Fruit fly (Drosophila melanogaster) whole organism, wandering third instar larva: Measurements from ENCODE around the gene RYa-R.

Source experiments
- Abd-B ChIP-seq: fragments of >200 bp; optimal IDR thresholded peaks from 2 replicates; lab custom pipeline; 2017; ENCODE audit warnings: missing biosample characterization, missing genetic modification characterization
- CG32264 ChIP-seq: fragments of 200-800 bp; sonication (Bioruptor generic); optimal IDR thresholded peaks from 2 replicates; lab custom pipeline; 2016; ENCODE audit warnings: missing biosample characterization, missing genetic modification characterization
- CrebA ChIP-seq: fragments of 200-800 bp; sonication (Bioruptor generic); optimal IDR thresholded peaks from 2 replicates; lab custom pipeline; 2016; ENCODE audit warnings: missing biosample characterization, mild to moderate bottlenecking, missing genetic modification characterization, borderline replicate concordance
- Dfd ChIP-seq: fragments of >200 bp; optimal IDR thresholded peaks from 2 replicates; lab custom pipeline; 2017; ENCODE audit warnings: missing biosample characterization, missing genetic modification characterization
- Dif ChIP-seq: fragments of 200-275, 200-300 bp; sonication (Bioruptor generic); optimal IDR thresholded peaks from 2 replicates; lab custom pipeline; 2018; ENCODE audit warnings: missing biosample characterization, missing genetic modification characterization; ENCODE audit not compliant: partially characterized antibody
- GATAd ChIP-seq: sonication (Bioruptor generic); optimal IDR thresholded peaks from 2 replicates; lab custom pipeline; 2016; ENCODE audit warnings: missing biosample characterization, missing genetic modification characterization
- HLH106 ChIP-seq: fragments of 200-800 bp; optimal IDR thresholded peaks from 3 replicates; lab custom pipeline; 2019; ENCODE audit warnings: missing biosample characterization, mild to moderate bottlenecking, missing genetic modification characterization, moderate library complexity
- Hnf4 ChIP-seq: fragments of 200-800 bp; sonication (Bioruptor generic); optimal IDR thresholded peaks from 2 replicates; lab custom pipeline; 2016; ENCODE audit warnings: missing biosample characterization, mild to moderate bottlenecking, missing genetic modification characterization
- Hr78 ChIP-seq: fragments of >200 bp; optimal IDR thresholded peaks from 2 replicates; lab custom pipeline; 2017; ENCODE audit warnings: missing biosample characterization, missing genetic modification characterization
- Hr83 ChIP-seq: fragments of 200-300 bp; sonication (Bioruptor generic); optimal IDR thresholded peaks from 2 replicates; lab custom pipeline; 2016; ENCODE audit warnings: missing biosample characterization, mild to moderate bottlenecking, missing genetic modification characterization, moderate library complexity; ENCODE audit not compliant: poor library complexity, severe bottlenecking
- Jra ChIP-seq: sonication (Bioruptor generic); optimal IDR thresholded peaks from 2 replicates; lab custom pipeline; 2016; ENCODE audit warnings: missing biosample characterization, missing genetic modification characterization
- Mio ChIP-seq: sonication (Bioruptor generic); optimal IDR thresholded peaks from 2 replicates; lab custom pipeline; 2016; ENCODE audit warnings: missing biosample characterization, missing genetic modification characterization
- Myc ChIP-seq: fragments of >200 bp; optimal IDR thresholded peaks from 2 replicates; lab custom pipeline; 2017
- N ChIP-seq: fragments of >200 bp; optimal IDR thresholded peaks from 2 replicates; lab custom pipeline; 2018; ENCODE audit warnings: missing biosample characterization, missing external identifiers, missing genetic modification characterization
- OdsH ChIP-seq: fragments of 200-800 bp; sonication (Bioruptor generic); optimal IDR thresholded peaks from 2 replicates; lab custom pipeline; 2016; ENCODE audit warnings: missing biosample characterization, mild to moderate bottlenecking, missing genetic modification characterization
- Rel ChIP-seq, 2 experiments: fragments of 200-800 bp; sonication (Bioruptor generic) in 1 of 2; optimal IDR thresholded peaks; 2 replicates in 1 of 2; 3 replicates in 1 of 2; lab custom pipeline; 2016 to 2019; ENCODE audit warnings: mild to moderate bottlenecking in 2 of 2, missing biosample characterization in 2 of 2, missing genetic modification characterization in 2 of 2, moderate library complexity in 1 of 2
- Sp1 ChIP-seq: fragments of 200-800 bp; sonication (Bioruptor generic); optimal IDR thresholded peaks from 3 replicates; lab custom pipeline; 2019; ENCODE audit warnings: missing biosample characterization, mild to moderate bottlenecking, missing genetic modification characterization, moderate library complexity
- Vsx2 ChIP-seq: fragments of 200-300, 225-300 bp; sonication (Bioruptor generic); optimal IDR thresholded peaks from 2 replicates; lab custom pipeline; 2018; ENCODE audit warnings: missing biosample characterization, missing genetic modification characterization; ENCODE audit not compliant: partially characterized antibody
- br ChIP-seq: fragments of 200-800 bp; sonication (Bioruptor generic); optimal IDR thresholded peaks from 2 replicates; lab custom pipeline; 2016; ENCODE audit warnings: missing biosample characterization, missing genetic modification characterization
- brk ChIP-seq: fragments of 200-800 bp; sonication (Bioruptor generic); optimal IDR thresholded peaks from 2 replicates; lab custom pipeline; 2016; ENCODE audit warnings: missing biosample characterization, mild to moderate bottlenecking, missing genetic modification characterization
- dl ChIP-seq, 2 experiments: fragments of 175-275, 200-275 bp in 1 of 2; fragments of 200-275 bp in 1 of 2; sonication (Bioruptor generic); optimal IDR thresholded peaks; lab custom pipeline; 2018; ENCODE audit warnings: mild to moderate bottlenecking in 2 of 2, missing biosample characterization in 2 of 2, missing genetic modification characterization in 2 of 2, moderate library complexity in 2 of 2; ENCODE audit not compliant: partially characterized antibody in 2 of 2, insufficient read depth in 1 of 2
- dsf ChIP-seq: sonication (Bioruptor generic); optimal IDR thresholded peaks from 2 replicates; lab custom pipeline; 2016; ENCODE audit warnings: missing biosample characterization, missing genetic modification characterization, borderline replicate concordance
- ey ChIP-seq: fragments of 200-800 bp; sonication (Bioruptor generic); optimal IDR thresholded peaks from 2 replicates; lab custom pipeline; 2016; ENCODE audit warnings: missing biosample characterization, missing genetic modification characterization
- foxo ChIP-seq, 2 experiments: fragments of 200-800 bp; sonication (Bioruptor generic); optimal IDR thresholded peaks; 2 replicates in 1 of 2; 3 replicates in 1 of 2; lab custom pipeline; 2016 to 2017; ENCODE audit warnings: missing biosample characterization in 2 of 2, missing genetic modification characterization in 2 of 2
- fru ChIP-seq: fragments of 200-800 bp; sonication (Bioruptor generic); optimal IDR thresholded peaks from 3 replicates; lab custom pipeline; 2016; ENCODE audit warnings: missing biosample characterization, mild to moderate bottlenecking, missing genetic modification characterization
- h ChIP-seq: fragments of 200-800 bp; sonication (Bioruptor generic); optimal IDR thresholded peaks from 3 replicates; lab custom pipeline; 2016; ENCODE audit warnings: missing biosample characterization, mild to moderate bottlenecking, missing genetic modification characterization
- jim ChIP-seq: fragments of 175-275, 200-325 bp; sonication (Bioruptor generic); optimal IDR thresholded peaks from 2 replicates; lab custom pipeline; 2016; ENCODE audit warnings: missing biosample characterization, mild to moderate bottlenecking, missing genetic modification characterization
- lola ChIP-seq: fragments of >200 bp; optimal IDR thresholded peaks from 2 replicates; lab custom pipeline; 2017; ENCODE audit warnings: missing biosample characterization, missing genetic modification characterization
- pan ChIP-seq: fragments of >200 bp; optimal IDR thresholded peaks from 2 replicates; lab custom pipeline; 2017
- psq ChIP-seq: fragments of 200-800 bp; sonication (Bioruptor generic); optimal IDR thresholded peaks from 3 replicates; lab custom pipeline; 2017; ENCODE audit warnings: missing biosample characterization, mild to moderate bottlenecking, missing genetic modification characterization, moderate library complexity
- sage ChIP-seq: fragments of 200-800 bp; sonication (Bioruptor generic); optimal IDR thresholded peaks from 2 replicates; lab custom pipeline; 2016; ENCODE audit warnings: missing biosample characterization, mild to moderate bottlenecking, missing genetic modification characterization
- sv ChIP-seq: fragments of 200-800 bp; sonication (Bioruptor generic); optimal IDR thresholded peaks from 3 replicates; lab custom pipeline; 2016; ENCODE audit warnings: missing biosample characterization, missing genetic modification characterization
- tai ChIP-seq: sonication (Bioruptor generic); optimal IDR thresholded peaks from 2 replicates; lab custom pipeline; 2016; ENCODE audit warnings: missing biosample characterization, missing genetic modification characterization
- usp ChIP-seq: fragments of >200 bp; optimal IDR thresholded peaks from 2 replicates; lab custom pipeline; 2017; ENCODE audit warnings: missing biosample characterization, missing genetic modification characterization
- woc ChIP-seq: sonication (Bioruptor generic); optimal IDR thresholded peaks from 2 replicates; lab custom pipeline; 2016; ENCODE audit warnings: missing biosample characterization, mild to moderate bottlenecking, missing genetic modification characterization

The RYa-R gene

DNA sequence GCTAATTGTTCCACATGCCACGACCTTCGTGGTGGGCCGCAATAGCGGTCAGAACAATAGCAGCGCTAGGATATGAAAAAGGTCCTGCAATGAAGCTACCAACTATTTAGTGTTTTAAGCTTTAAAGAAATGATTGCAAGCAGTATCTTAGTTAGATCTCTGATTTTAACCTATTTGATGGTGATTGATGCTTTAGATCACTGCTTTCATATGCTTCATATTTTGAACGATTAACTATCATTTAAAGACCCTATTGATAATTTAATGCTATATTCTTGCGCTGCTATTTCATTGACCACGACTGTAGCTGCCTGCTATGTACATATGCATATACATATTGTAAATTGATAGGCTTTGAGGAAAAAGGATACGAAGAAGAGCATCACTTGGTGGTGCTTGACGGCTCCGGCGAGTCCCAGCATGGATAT, 33.0 kb upstream of the RYa-R start (continued):
- peak; percentile 47 for TF ChIP-seq ey (GFP tag; lab: Kevin White, UChicago)

DNA sequence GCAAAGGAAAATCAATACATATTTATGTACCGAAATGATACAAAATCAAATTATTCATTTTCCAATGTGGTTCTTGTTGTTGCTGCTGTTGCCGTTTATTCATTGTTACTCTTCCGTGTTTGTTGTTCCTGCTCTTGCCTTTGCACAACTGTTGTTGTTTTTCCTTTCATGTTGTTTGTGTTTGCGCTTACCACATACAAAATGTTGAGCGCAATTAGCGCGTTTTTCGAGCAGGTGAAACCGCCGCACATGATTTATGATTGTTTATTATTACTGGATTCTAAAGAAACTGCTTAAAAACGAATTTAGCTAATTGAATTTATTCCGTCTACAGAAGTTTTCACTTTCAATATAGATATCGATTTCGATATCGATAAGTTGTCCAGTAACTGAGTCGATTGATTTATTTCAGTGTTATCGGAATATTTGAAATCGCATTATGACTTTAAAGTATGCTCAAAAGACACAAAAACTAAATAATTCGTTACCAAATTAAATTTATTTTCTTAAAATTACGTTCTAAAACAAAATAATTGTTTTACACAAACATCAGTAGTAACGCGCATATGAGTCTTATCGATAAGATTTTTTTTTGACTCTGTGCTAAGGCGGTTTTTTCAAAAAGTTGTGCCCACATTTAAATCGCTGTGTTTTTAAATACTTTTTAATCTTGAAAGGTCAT, 32.2 kb upstream of the RYa-R start, which contains the start of gene Tsp97E:
Gene Tsp97E (minus strand): TSS at position 366 of the 682 bp plus-strand sequence.
- TF ChIP-seq ey (GFP tag; lab: Kevin White, UChicago) (no peak), tai (no peak), Sp1 (GFP tag; lab: Kevin White, UChicago) (peak; percentile 5), dl (GFP tag; optimal IDR thresholded peaks at IDR 0.05; lab: Kevin White, UChicago; ENCODE audit: insufficient read depth in 1 of 2, partially characterized antibody in 2 of 2) (no peak), Myc (no peak), Vsx2 (GFP tag; lab: Kevin White, UChicago) (no peak), Jra (GFP tag; lab: Kevin White, UChicago) (no peak), usp (GFP tag; lab: Kevin White, UChicago) (no peak), sv (GFP tag; lab: Kevin White, UChicago) (no peak), Dif (GFP tag; lab: Kevin White, UChicago) (no peak), GATAd (GFP tag; lab: Kevin White, UChicago) (no peak), Hnf4 (GFP tag; lab: Kevin White, UChicago) (peak; percentile 3), sage (GFP tag; lab: Kevin White, UChicago) (no peak), OdsH (GFP tag; lab: Kevin White, UChicago) (no peak), Hr83 (GFP tag; lab: Kevin White, UChicago) (no peak), brk (GFP tag; lab: Kevin White, UChicago) (peak; percentile 25), HLH106 (tag; lab: Kevin White, UChicago) (no peak), lola (GFP tag; lab: Kevin White, UChicago) (no peak), fru (GFP tag; lab: Kevin White, UChicago) (peak; percentile 54), Abd-B (GFP tag; lab: Kevin White, UChicago) (no peak), br (GFP tag; lab: Kevin White, UChicago) (no peak), dsf (GFP tag; lab: Kevin White, UChicago) (no peak), jim (GFP tag; lab: Kevin White, UChicago) (no peak), CrebA (no peak), Rel (GFP tag; optimal IDR thresholded peaks at IDR 0.05; lab: Kevin White, UChicago) (no peak), Rel (tag; optimal IDR thresholded peaks at IDR 0.05; lab: Kevin White, UChicago) (no peak), CG32264 (GFP tag; lab: Kevin White, UChicago) (no peak), foxo (GFP tag; optimal IDR thresholded peaks at IDR 0.05; lab: Kevin White, UChicago) (no peak), N (no peak), pan (no peak), Mio (GFP tag; lab: Kevin White, UChicago) (no peak), h (GFP tag; lab: Kevin White, UChicago) (no peak), woc (GFP tag; lab: Kevin White, UChicago) (no peak), Hr78 (GFP tag; lab: Kevin White, UChicago) (no peak)

DNA sequence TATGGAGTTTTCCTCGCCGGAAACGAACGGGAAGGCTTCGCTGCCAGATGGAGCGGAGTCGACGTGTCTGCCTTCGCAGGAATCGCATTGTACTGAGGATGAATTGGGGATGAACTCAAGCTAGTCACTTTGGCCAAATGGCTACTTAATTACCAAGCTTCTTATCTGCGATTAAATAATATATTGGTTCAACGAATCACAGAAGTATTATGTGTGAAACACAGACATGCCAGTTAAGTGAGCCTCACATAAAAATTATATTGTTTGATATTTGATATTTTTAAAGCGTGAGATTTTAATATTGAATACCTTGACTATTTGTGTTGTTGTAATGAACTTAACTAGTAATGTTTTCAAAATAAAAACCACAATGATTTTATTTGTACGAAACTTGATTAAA, 30.4 kb upstream of the RYa-R start, which contains the start of gene Gr97a:
Gene Gr97a (minus strand): TSS at position 101 of the 400 bp plus-strand sequence.
- no peak for TF ChIP-seq Sp1 (GFP tag; lab: Kevin White, UChicago)
- TF ChIP-seq jim (GFP tag; lab: Kevin White, UChicago) = no peak
- no peak for TF ChIP-seq N
- no peak for TF ChIP-seq Dif (GFP tag; lab: Kevin White, UChicago)
- TF ChIP-seq woc (GFP tag; lab: Kevin White, UChicago) = no peak
- TF ChIP-seq, all 38 proteins: peak for 0

DNA sequence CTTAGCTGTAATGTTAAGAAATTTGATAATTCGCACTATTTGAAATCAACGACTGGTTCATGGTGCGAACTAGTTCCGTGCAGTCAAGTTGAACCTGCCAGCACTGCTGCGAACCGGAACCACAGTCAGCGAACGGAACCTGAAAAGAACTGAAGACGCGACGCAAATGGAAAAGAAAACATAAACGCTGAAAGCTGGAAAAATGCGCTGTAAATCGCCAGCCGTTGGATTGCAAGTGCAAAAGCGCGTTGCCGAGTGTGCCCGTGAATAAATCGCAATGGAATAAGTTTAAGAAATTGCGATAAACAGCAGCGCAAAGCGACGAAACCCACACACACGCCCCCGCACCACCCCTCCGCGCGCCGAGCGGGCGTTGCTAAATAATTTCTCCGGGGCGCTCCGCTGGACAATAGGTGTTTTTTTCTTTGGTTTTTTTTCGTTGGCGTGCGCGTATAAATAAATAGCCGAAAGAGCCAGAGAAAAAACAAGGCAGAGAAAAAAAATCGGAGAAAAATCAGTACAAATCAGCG, 29.9 kb upstream of the RYa-R start, which contains the start of gene CG5521:
Gene CG5521 (plus strand): TSS at position 137 of the 530 bp plus-strand sequence.
- peak; percentile 9 for TF ChIP-seq Sp1 (GFP tag; lab: Kevin White, UChicago)
- TF ChIP-seq h (GFP tag; lab: Kevin White, UChicago) = peak; percentile 59
- no peak for TF ChIP-seq Dfd (GFP tag; lab: Kevin White, UChicago)
- TF ChIP-seq psq (GFP tag; lab: Kevin White, UChicago) = peak; percentile 50
- TF ChIP-seq Rel (GFP tag; optimal IDR thresholded peaks at IDR 0.05; lab: Kevin White, UChicago) = no peak
- peak; percentile 8 for TF ChIP-seq Rel (tag; optimal IDR thresholded peaks at IDR 0.05; lab: Kevin White, UChicago)
- peak; percentile 69 for TF ChIP-seq woc (GFP tag; lab: Kevin White, UChicago)
